Fruit fly (Drosophila melanogaster) S2 (cell line): ENCODE results near the gene CG17855.

ENCODE experiments used
- CG8478 ChIP-seq: fragments of >200 bp; optimal IDR thresholded peaks from 2 replicates; lab custom pipeline; 2018
- CTCF ChIP-seq, 2 experiments: fragments of >200 bp; optimal IDR thresholded peaks; 2 replicates each; lab custom pipeline; 2018

DNA sequence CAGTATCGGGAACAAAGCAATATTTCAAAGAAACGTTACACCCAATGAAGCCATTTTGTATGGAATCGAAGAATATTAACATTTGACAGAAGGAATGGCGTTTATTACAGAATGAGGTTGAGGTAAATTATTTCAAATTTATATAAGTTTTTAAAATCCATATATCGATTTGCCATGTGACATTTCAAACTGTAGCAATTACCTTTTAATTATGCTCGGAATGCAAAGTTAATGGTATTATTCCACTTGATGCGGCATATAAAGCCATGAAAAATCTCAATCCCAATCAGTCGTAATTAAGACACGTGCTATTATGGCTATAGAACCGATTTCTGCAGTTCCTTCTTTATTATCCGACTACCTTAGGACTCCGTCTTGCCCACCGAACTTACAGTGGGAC is 12.1 kb upstream of the CG17855 start, which contains the start of gene CG31883:
- TF ChIP-seq CTCF (optimal IDR thresholded peaks at IDR 0.05; lab: Kevin White, UChicago) (no peak), CG8478 (lab: Kevin White, UChicago) (no peak)
